Fruit fly (Drosophila melanogaster) whole organism, embryonic: ENCODE measurements around the gene RpS12.

Source experiments
- CG10267 ChIP-seq: fragments of 200-800 bp; sonication (Bioruptor generic); optimal IDR thresholded peaks from 2 replicates; lab custom pipeline; 2018; ENCODE audit warnings: missing biosample characterization, mild to moderate bottlenecking, missing genetic modification characterization, moderate library complexity
- CG10654 ChIP-seq: fragments of 200-800 bp; sonication (Bioruptor generic); optimal IDR thresholded peaks from 2 replicates; lab custom pipeline; 2016; ENCODE audit warnings: missing biosample characterization, missing genetic modification characterization
- CG13287 ChIP-seq: fragments of 200-800 bp; sonication (Bioruptor generic); IDR thresholded peaks from 2 replicates; pipeline ENCODE4 v1.3.6; 2022; ENCODE audit warnings: missing biosample characterization, missing genetic modification characterization; ENCODE audit not compliant: partially characterized antibody
- CG16813 ChIP-seq: fragments of 200-800 bp; sonication (Bioruptor generic); IDR thresholded peaks from 3 replicates; pipeline ENCODE4 v1.3.6; 2022; ENCODE audit warnings: missing biosample characterization, missing genetic modification characterization; ENCODE audit not compliant: partially characterized antibody
- CG17912 ChIP-seq: fragments of 200-800 bp; sonication (Bioruptor generic); optimal IDR thresholded peaks from 2 replicates; lab custom pipeline; 2018; ENCODE audit warnings: missing biosample characterization, mild to moderate bottlenecking, missing genetic modification characterization
- CG1832 ChIP-seq: fragments of 200-800 bp; sonication (Bioruptor generic); optimal IDR thresholded peaks from 2 replicates; lab custom pipeline; 2017; ENCODE audit warnings: missing biosample characterization, mild to moderate bottlenecking, missing genetic modification characterization, inconsistent platforms
- CG2116 ChIP-seq: fragments of 200-800 bp; sonication (Bioruptor generic); optimal IDR thresholded peaks from 3 replicates; lab custom pipeline; 2018; ENCODE audit warnings: missing biosample characterization, mild to moderate bottlenecking, missing genetic modification characterization
- CG34422 ChIP-seq: fragments of 200-800 bp; sonication (Bioruptor generic); IDR thresholded peaks from 3 replicates; pipeline ENCODE4 v1.3.6; 2022; ENCODE audit warnings: missing biosample characterization, missing genetic modification characterization
- CG4282 ChIP-seq: fragments of 200-800 bp; sonication (Bioruptor generic); optimal IDR thresholded peaks from 2 replicates; lab custom pipeline; 2016; ENCODE audit warnings: missing biosample characterization, missing genetic modification characterization
- CG4820 ChIP-seq: fragments of 200-800 bp; sonication (Bioruptor generic); optimal IDR thresholded peaks from 3 replicates; lab custom pipeline; 2016; ENCODE audit warnings: missing biosample characterization, missing genetic modification characterization
- CG4854 ChIP-seq: fragments of 200-800 bp; sonication (Bioruptor generic); optimal IDR thresholded peaks from 2 replicates; lab custom pipeline; 2016; ENCODE audit warnings: missing biosample characterization, missing genetic modification characterization, inconsistent platforms
- CG5180 ChIP-seq: fragments of 200-800 bp; sonication (Bioruptor generic); optimal IDR thresholded peaks from 3 replicates; lab custom pipeline; 2017; ENCODE audit warnings: missing biosample characterization, missing genetic modification characterization, mild to moderate bottlenecking, moderate library complexity, missing genetic modification reagents
- CG8290 ChIP-seq, 3 experiments: fragments of 200-800 bp; sonication (Bioruptor generic); optimal IDR thresholded peaks; 2 replicates each; lab custom pipeline; 2016 to 2019; ENCODE audit warnings: missing biosample characterization in 3 of 3, missing genetic modification characterization in 3 of 3, mild to moderate bottlenecking in 2 of 3, moderate library complexity in 1 of 3
- CG8388 ChIP-seq: fragments of 200-800 bp; sonication (Bioruptor generic); optimal IDR thresholded peaks from 2 replicates; lab custom pipeline; 2019; ENCODE audit warnings: missing biosample characterization, mild to moderate bottlenecking, missing genetic modification characterization, moderate library complexity
- CG9797 ChIP-seq: fragments of 200-800 bp; sonication (Bioruptor generic); optimal IDR thresholded peaks from 3 replicates; lab custom pipeline; 2018; ENCODE audit warnings: missing biosample characterization, mild to moderate bottlenecking, missing genetic modification characterization
- Dll ChIP-seq: fragments of 200-800 bp; sonication (Bioruptor generic); IDR thresholded peaks from 4 replicates; pipeline ENCODE4 v1.3.6; 2022; ENCODE audit warnings: missing biosample characterization, missing genetic modification characterization; ENCODE audit not compliant: partially characterized antibody
- Dref ChIP-seq: fragments of 200-800 bp; sonication (Bioruptor generic); IDR thresholded peaks from 2 replicates; pipeline ENCODE4 v1.3.6; 2022; ENCODE audit warnings: missing biosample characterization, missing genetic modification characterization
- Drgx ChIP-seq: fragments of 200-800 bp; sonication (Bioruptor generic); IDR thresholded peaks from 2 replicates; pipeline ENCODE4 v1.3.6; 2022; ENCODE audit warnings: missing biosample characterization, missing genetic modification characterization
- E2f2 ChIP-seq: fragments of 200-800 bp; sonication (Bioruptor generic); IDR thresholded peaks from 2 replicates; pipeline ENCODE4 v1.3.6; 2022; ENCODE audit warnings: missing biosample characterization, missing genetic modification characterization
- Gug ChIP-seq: fragments of 200-800 bp; sonication (Bioruptor generic); IDR thresholded peaks from 4 replicates; pipeline ENCODE4 v1.3.6; 2022; ENCODE audit warnings: missing biosample characterization, missing genetic modification characterization
- Hr3 ChIP-seq: fragments of 200-800 bp; sonication (Bioruptor generic); optimal IDR thresholded peaks from 3 replicates; lab custom pipeline; 2016; ENCODE audit warnings: missing biosample characterization, missing genetic modification characterization
- Hr51 ChIP-seq, 2 experiments: fragments of 200-800 bp; sonication (Bioruptor generic); optimal IDR thresholded peaks; 2 replicates in 1 of 2; 3 replicates in 1 of 2; lab custom pipeline; 2016 to 2018; ENCODE audit warnings: missing biosample characterization in 2 of 2, missing genetic modification characterization in 2 of 2, mild to moderate bottlenecking in 1 of 2, moderate library complexity in 1 of 2
- Max ChIP-seq: fragments of 200-800 bp; sonication (Bioruptor generic); optimal IDR thresholded peaks from 2 replicates; lab custom pipeline; 2016; ENCODE audit warnings: missing biosample characterization, mild to moderate bottlenecking, missing genetic modification characterization
- Med ChIP-seq: fragments of 200-800 bp; sonication (Bioruptor generic); peaks from one replicate; lab custom pipeline; 2016; ENCODE audit warnings: missing biosample characterization, missing genetic modification characterization, mild to moderate bottlenecking, inconsistent platforms, moderate library complexity
- Scr ChIP-seq: fragments of 200-800 bp; sonication (Bioruptor generic); IDR thresholded peaks from 2 replicates; pipeline ENCODE4 v1.3.6; 2022; ENCODE audit warnings: missing biosample characterization, missing genetic modification characterization; ENCODE audit not compliant: partially characterized antibody
- Sin3A ChIP-seq: fragments of >200 bp; optimal IDR thresholded peaks from 2 replicates; lab custom pipeline; 2018
- Sox102F ChIP-seq: fragments of 200-800 bp; sonication (Bioruptor generic); optimal IDR thresholded peaks from 2 replicates; lab custom pipeline; 2018; ENCODE audit warnings: missing biosample characterization, mild to moderate bottlenecking, missing genetic modification characterization, moderate library complexity
- Vsx1 ChIP-seq: fragments of 200-800 bp; sonication (Bioruptor generic); optimal IDR thresholded peaks from 2 replicates; lab custom pipeline; 2017; ENCODE audit warnings: missing biosample characterization, mild to moderate bottlenecking, missing genetic modification characterization, missing genetic modification reagents
- YL-1 ChIP-seq: fragments of 200-800 bp; sonication (Bioruptor generic); optimal IDR thresholded peaks from 3 replicates; lab custom pipeline; 2017; ENCODE audit warnings: missing biosample characterization, mild to moderate bottlenecking, missing genetic modification characterization
- ato ChIP-seq: fragments of 200-800 bp; sonication (Bioruptor generic); IDR thresholded peaks from 2 replicates; pipeline ENCODE4 v1.3.6; 2022; ENCODE audit warnings: missing biosample characterization, missing genetic modification characterization; ENCODE audit not compliant: partially characterized antibody
- bcd ChIP-seq: fragments of 200-800 bp; sonication (Bioruptor generic); optimal IDR thresholded peaks from 2 replicates; lab custom pipeline; 2017; ENCODE audit warnings: missing biosample characterization, mild to moderate bottlenecking, missing genetic modification characterization
- bowl ChIP-seq: fragments of 200-800 bp; sonication (Bioruptor generic); IDR thresholded peaks from 2 replicates; pipeline ENCODE4 v1.3.6; 2022; ENCODE audit warnings: missing biosample characterization, missing genetic modification characterization
- chinmo ChIP-seq: fragments of 200-800 bp; sonication (Bioruptor generic); IDR thresholded peaks from 4 replicates; pipeline ENCODE4 v1.3.6; 2022; ENCODE audit warnings: missing biosample characterization, missing genetic modification characterization; ENCODE audit not compliant: partially characterized antibody
- dmrt11E ChIP-seq: fragments of 200-800 bp; sonication (Bioruptor generic); optimal IDR thresholded peaks from 3 replicates; lab custom pipeline; 2018; ENCODE audit warnings: missing biosample characterization, mild to moderate bottlenecking, missing genetic modification characterization, moderate library complexity
- gfzf ChIP-seq: fragments of 200-800 bp; sonication (Bioruptor generic); optimal IDR thresholded peaks from 2 replicates; lab custom pipeline; 2016; ENCODE audit warnings: missing biosample characterization, mild to moderate bottlenecking, missing genetic modification characterization, moderate library complexity
- grau ChIP-seq: fragments of 200-800 bp; optimal IDR thresholded peaks from 3 replicates; lab custom pipeline; 2019; ENCODE audit warnings: missing biosample characterization, mild to moderate bottlenecking, missing genetic modification characterization, moderate library complexity
- h ChIP-seq: fragments of >200 bp; optimal IDR thresholded peaks from 2 replicates; lab custom pipeline; 2017
- inv ChIP-seq: fragments of 200-800 bp; sonication (Bioruptor generic); IDR thresholded peaks from 2 replicates; pipeline ENCODE4 v1.3.6; 2022; ENCODE audit warnings: missing biosample characterization, missing genetic modification characterization; ENCODE audit not compliant: partially characterized antibody
- kni ChIP-seq: fragments of 200-800 bp; sonication (Bioruptor generic); optimal IDR thresholded peaks from 3 replicates; lab custom pipeline; 2017; ENCODE audit warnings: mild to moderate bottlenecking, missing biosample characterization, missing genetic modification reagents, missing genetic modification characterization
- mld ChIP-seq: fragments of 200-800 bp; sonication (Bioruptor generic); IDR thresholded peaks from 3 replicates; pipeline ENCODE4 v1.3.6; 2022; ENCODE audit warnings: missing biosample characterization, missing genetic modification characterization; ENCODE audit not compliant: partially characterized antibody
- nerfin-2 ChIP-seq: fragments of 200-800 bp; sonication (Bioruptor generic); IDR thresholded peaks from 2 replicates; pipeline ENCODE4 v1.3.6; 2022; ENCODE audit warnings: missing biosample characterization, missing genetic modification characterization; ENCODE audit not compliant: partially characterized antibody
- otp ChIP-seq: fragments of 200-800 bp; sonication (Bioruptor generic); IDR thresholded peaks from 3 replicates; pipeline ENCODE4, ENCODE4 v1.3.6; 2022; ENCODE audit warnings: missing biosample characterization, missing genetic modification characterization
- pan ChIP-seq, 4 experiments: fragments of >200 bp in 3 of 4; fragments of 200-800 bp in 1 of 4; sonication (Bioruptor generic) in 1 of 4; optimal IDR thresholded peaks in 3 of 4; IDR thresholded peaks in 1 of 4; 2 replicates each; pipeline versions ENCODE4 v1.3.6 to Lab custom; 2017 to 2022; ENCODE audit warnings: missing biosample characterization in 2 of 4, missing genetic modification characterization in 2 of 4, mixed read lengths in 1 of 4
- pita ChIP-seq: fragments of 200-800 bp; sonication (Bioruptor generic); optimal IDR thresholded peaks from 2 replicates; lab custom pipeline; 2017; ENCODE audit warnings: missing biosample characterization, mild to moderate bottlenecking, missing genetic modification characterization
- stwl ChIP-seq: fragments of 200-800 bp; sonication (Bioruptor generic); optimal IDR thresholded peaks from 3 replicates; lab custom pipeline; 2018; ENCODE audit warnings: missing biosample characterization, mild to moderate bottlenecking, missing genetic modification characterization, moderate library complexity
- tna ChIP-seq: fragments of 200-800 bp; sonication (Bioruptor generic); IDR thresholded peaks from 2 replicates; pipeline ENCODE4 v1.3.6; 2022; ENCODE audit warnings: missing biosample characterization, missing genetic modification characterization; ENCODE audit not compliant: partially characterized antibody
- toy ChIP-seq: fragments of 200-800 bp; sonication (Bioruptor generic); IDR thresholded peaks from 2 replicates; pipeline ENCODE4 v1.3.6; 2022; ENCODE audit warnings: missing biosample characterization, missing genetic modification characterization
- twi ChIP-seq: fragments of 200-800 bp; optimal IDR thresholded peaks from 2 replicates; lab custom pipeline; 2019; ENCODE audit warnings: missing biosample characterization, mild to moderate bottlenecking, missing genetic modification characterization, moderate library complexity
- zen ChIP-seq: fragments of 200-800 bp; sonication (Bioruptor generic); optimal IDR thresholded peaks from 3 replicates; lab custom pipeline; 2018; ENCODE audit warnings: missing biosample characterization, mild to moderate bottlenecking, missing genetic modification characterization, moderate library complexity

The RpS12 gene

dm6 chr3L:13046758-13047157, 23.6 kb downstream of the RpS12 start, which contains the start of gene CG11279 (continued):
- TF ChIP-seq E2f2 (GFP tag; lab: Robert Waterston, UW) (peak; percentile 99), CG4854 (GFP tag; lab: Kevin White, UChicago) (no peak), Dll (GFP tag; lab: Robert Waterston, UW) (peak; percentile 79), CG4282 (GFP tag; lab: Kevin White, UChicago) (no peak), bowl (GFP tag; lab: Robert Waterston, UW) (no peak), tna (peak; percentile 66), CG2116 (peak; percentile 74), CG10654 (GFP tag; lab: Kevin White, UChicago) (no peak), Gug (GFP tag; lab: Robert Waterston, UW) (no peak), Max (GFP tag; lab: Kevin White, UChicago) (peak; percentile 46), stwl (tag; lab: Kevin White, UChicago) (peak; percentile 53), Drgx (GFP tag; lab: Robert Waterston, UW) (no peak), CG9797 (GFP tag; lab: Kevin White, UChicago) (peak; percentile 14), Dref (GFP tag; lab: Robert Waterston, UW) (peak; percentile 94), toy (GFP tag; lab: Robert Waterston, UW) (no peak), grau (peak; percentile 6), CG1832 (GFP tag; lab: Kevin White, UChicago) (no peak), dmrt11E (tag; lab: Kevin White, UChicago) (no peak), twi (tag; lab: Kevin White, UChicago) (no peak), Scr (GFP tag; lab: Robert Waterston, UW) (peak; percentile 73), zen (tag; lab: Kevin White, UChicago) (no peak), pan (optimal IDR thresholded peaks at IDR 0.05; lab: Kevin White, UChicago) (no peak), pan (GFP tag; optimal IDR thresholded peaks at IDR 0.05 in 1 of 2, IDR thresholded peaks at IDR 0.05 in 1 of 2) (no peak), CG17912 (GFP tag; lab: Kevin White, UChicago) (no peak), CG4820 (GFP tag; lab: Kevin White, UChicago) (no peak), Sox102F (GFP tag; lab: Kevin White, UChicago) (no peak), CG34422 (GFP tag; lab: Robert Waterston, UW) (no peak), gfzf (peak; percentile 5), Sin3A (lab: Kevin White, UChicago) (peak; percentile 16), CG5180 (no peak), CG16813 (GFP tag; lab: Robert Waterston, UW) (peak; percentile 68), Vsx1 (GFP tag; lab: Kevin White, UChicago) (no peak), otp (no peak), h (no peak), Hr3 (no peak), CG10267 (tag; lab: Kevin White, UChicago) (peak; percentile 31), nerfin-2 (GFP tag; lab: Robert Waterston, UW) (peak; percentile 80), Hr51 (GFP tag; optimal IDR thresholded peaks at IDR 0.05; lab: Kevin White, UChicago) (no peak), chinmo (peak; percentile 66; the same call in 1 of the 4 replicates), Med (GFP tag; lab: Kevin White, UChicago) (peak; percentile 83), mld (GFP tag; lab: Robert Waterston, UW) (0 out of 3 replicates have a peak, but pooled peaks have one; percentile 29), CG8388 (GFP tag; lab: Kevin White, UChicago) (no peak), ato (GFP tag; lab: Robert Waterston, UW) (peak; percentile 75), pita (GFP tag; lab: Kevin White, UChicago) (no peak), CG13287 (GFP tag; lab: Robert Waterston, UW) (peak; percentile 89), kni (GFP tag; lab: Kevin White, UChicago) (no peak), CG8290 (GFP tag; optimal IDR thresholded peaks at IDR 0.05; lab: Kevin White, UChicago) (no peak), CG8290 (tag; optimal IDR thresholded peaks at IDR 0.05; lab: Kevin White, UChicago) (peak in 1 of 2 experiments; percentile 15), bcd (no peak), inv (GFP tag; lab: Robert Waterston, UW) (peak; percentile 47; the same call in 1 of the 2 replicates), YL-1 (peak; percentile 67)
